Worm (Caenorhabditis elegans): Measurements from ENCODE around the gene T07G12.4.

DNA sequence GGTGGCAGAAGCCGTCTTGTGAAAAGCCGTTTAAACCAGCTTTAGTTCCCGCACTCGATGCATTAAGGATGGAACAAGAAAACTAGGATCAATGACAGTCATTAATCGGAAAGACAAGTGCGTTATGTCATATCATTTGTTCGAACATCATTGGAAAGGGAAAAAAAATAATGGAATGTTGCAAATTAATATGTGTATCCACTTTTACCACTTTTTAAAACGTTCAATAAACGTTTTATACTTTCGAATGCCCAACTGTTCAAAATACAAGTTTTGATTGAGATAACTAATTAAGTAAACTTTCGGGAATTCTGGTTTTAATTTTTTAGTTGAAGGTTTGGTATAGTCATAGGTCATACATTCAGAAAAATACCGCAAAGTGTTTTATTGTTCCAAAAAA lies 23.4 kb downstream of the T07G12.4 start, which contains the start of gene C02F4.4:
- no peak for TF ChIP-seq nhr-76 (tag; optimal IDR thresholded peaks at IDR 0.05)
- no peak for TF ChIP-seq nhr-25 (tag; optimal IDR thresholded peaks at IDR 0.05; ENCODE audit: borderline replicate concordance, insufficient read depth)
- TF ChIP-seq nhr-28 (tag; optimal IDR thresholded peaks at IDR 0.05): no peak
- TF ChIP-seq nhr-11 (tag; optimal IDR thresholded peaks at IDR 0.05): no peak

Data from whole organism, L4 larva.